Worm (Caenorhabditis elegans) whole organism, L4/young adult: ENCODE data around the gene F59A1.13.

Experiments
- dao-5 ChIP-seq: sonication (generic microtip); optimal IDR thresholded peaks from 2 replicates; lab custom pipeline; 2016; ENCODE audit warnings: missing genotype, missing genetic modification characterization, moderate library complexity, missing compliant biosample characterization
- him-1 ChIP-seq: sonication (generic microtip); optimal IDR thresholded peaks from 2 replicates; lab custom pipeline; 2016; ENCODE audit warnings: missing genotype, missing genetic modification reagents, missing genetic modification characterization, missing compliant biosample characterization

ce11 chrV:17683763-17684162, 7.1 kb downstream of the F59A1.13 start, which contains the start of gene F59A1.15:
- TF ChIP-seq dao-5 (tag; lab: Kevin White, UChicago) (no peak), him-1 (tag; lab: Kevin White, UChicago) (no peak)
